Worm (Caenorhabditis elegans) whole organism, early embryonic: ENCODE data around the gene R07A4.4.

Experiments
- B0310.2 ChIP-seq: sonication (generic microtip); optimal IDR thresholded peaks from 2 replicates; lab custom pipeline; 2016; ENCODE audit warnings: mild to moderate bottlenecking, missing genetic modification characterization, missing compliant biosample characterization
- F13C5.2 ChIP-seq: sonication (generic microtip); optimal IDR thresholded peaks from 2 replicates; lab custom pipeline; 2017; ENCODE audit warnings: mild to moderate bottlenecking, missing genetic modification characterization, inconsistent platforms, missing compliant biosample characterization
- aly-1 ChIP-seq: sonication (generic microtip); optimal IDR thresholded peaks from 2 replicates; lab custom pipeline; 2016; ENCODE audit warnings: missing genetic modification characterization, missing compliant biosample characterization
- ama-1 ChIP-seq: fragments of 150-350 bp; optimal IDR thresholded peaks from 2 replicates; lab custom pipeline; 2014
- ceh-13 ChIP-seq: fragments of 200-800 bp; sonication (Bioruptor generic); optimal IDR thresholded peaks from 2 replicates; lab custom pipeline; 2018; ENCODE audit warnings: mild to moderate bottlenecking, missing genetic modification characterization, missing compliant biosample characterization
- ceh-36 ChIP-seq: sonication (generic microtip); optimal IDR thresholded peaks from 2 replicates; lab custom pipeline; 2016; ENCODE audit warnings: missing genetic modification characterization, inconsistent platforms, missing compliant biosample characterization
- ets-7 ChIP-seq: sonication (generic microtip); optimal IDR thresholded peaks from 2 replicates; lab custom pipeline; 2016; ENCODE audit warnings: missing genotype, missing genetic modification characterization, missing compliant biosample characterization
- flt-1 ChIP-seq: fragments of 200-800 bp; sonication (Bioruptor generic); IDR thresholded peaks from 2 replicates; pipeline ENCODE4 v1.3.6; 2022; ENCODE audit warnings: missing genetic modification characterization, missing compliant biosample characterization
- hmbx-1 ChIP-seq: sonication (generic microtip); optimal IDR thresholded peaks from 2 replicates; lab custom pipeline; 2016; ENCODE audit warnings: mild to moderate bottlenecking, missing genetic modification characterization, missing compliant biosample characterization
- hmg-4 ChIP-seq: fragments of 200-800 bp; sonication (Bioruptor generic); optimal IDR thresholded peaks from 2 replicates; lab custom pipeline; 2018; ENCODE audit warnings: mild to moderate bottlenecking, missing genetic modification characterization, missing compliant biosample characterization
- hnd-1 ChIP-seq: sonication (generic microtip); optimal IDR thresholded peaks from 2 replicates; lab custom pipeline; 2016; ENCODE audit warnings: missing genetic modification characterization, missing compliant biosample characterization
- pes-1 ChIP-seq: fragments of 200-800 bp; sonication (Bioruptor generic); IDR thresholded peaks from 2 replicates; pipeline ENCODE4 v1.3.6; 2022; ENCODE audit warnings: missing genetic modification reagents, missing genetic modification characterization, missing compliant biosample characterization
- scrt-1 ChIP-seq: fragments of 200-800 bp; sonication (Bioruptor generic); IDR thresholded peaks from 2 replicates; pipeline ENCODE4 v1.3.6; 2022; ENCODE audit warnings: missing genetic modification characterization, missing compliant biosample characterization
- sea-1 ChIP-seq: fragments of 200-800 bp; sonication (Bioruptor generic); conservative IDR thresholded peaks from 2 replicates; pipeline ENCODE4 v1.3.6; 2022; ENCODE audit warnings: missing genetic modification characterization, missing compliant biosample characterization
- tbx-11 ChIP-seq: fragments of 200-800 bp; sonication (Bioruptor generic); IDR thresholded peaks from 2 replicates; pipeline ENCODE4 v1.3.6; 2022; ENCODE audit warnings: missing genetic modification characterization, missing compliant biosample characterization
- tbx-37 ChIP-seq: fragments of 200-800 bp; sonication (Bioruptor generic); conservative IDR thresholded peaks from 2 replicates; pipeline ENCODE4 v1.3.6; 2022; ENCODE audit warnings: missing genetic modification reagents, missing genetic modification characterization, missing compliant biosample characterization
- tra-4 ChIP-seq: sonication (generic microtip); optimal IDR thresholded peaks from 2 replicates; lab custom pipeline; 2017; ENCODE audit warnings: missing genetic modification characterization, missing compliant biosample characterization

Gene R07A4.4

DNA sequence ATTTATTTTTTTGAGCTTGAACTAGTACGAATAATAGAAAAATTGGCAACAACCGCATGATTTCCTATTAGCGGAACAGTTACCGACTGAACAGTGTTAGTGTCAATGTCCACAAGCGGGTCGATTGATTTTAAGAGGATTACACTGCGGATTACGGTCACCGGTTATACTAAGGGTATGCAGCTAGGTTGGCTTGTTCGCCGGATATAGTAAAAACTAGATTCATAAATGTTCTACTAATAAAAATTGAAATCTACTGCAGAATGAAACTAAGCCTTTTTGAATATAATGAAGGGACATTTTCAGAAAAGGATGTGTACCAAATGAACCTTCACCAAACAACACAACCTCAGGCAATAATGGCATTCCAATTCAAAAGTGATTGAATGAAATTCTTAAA, at the start of gene R07A4.4:
Gene R07A4.4 (minus strand): TSS at position 101 of the 400 bp plus-strand sequence.
- TF ChIP-seq scrt-1, result no peak

- no peak for TF ChIP-seq hnd-1 (tag; lab: Kevin White, UChicago)
- no peak for TF ChIP-seq hmg-4 (GFP tag; lab: Kevin White, UChicago)
- no peak for TF ChIP-seq scrt-1
- no peak for TF ChIP-seq ceh-36 (tag; lab: Kevin White, UChicago)
- TF ChIP-seq tra-4 (tag; lab: Kevin White, UChicago), result no peak
- TF ChIP-seq aly-1, result no peak
- no peak for TF ChIP-seq F13C5.2 (tag; lab: Kevin White, UChicago)
- no peak for TF ChIP-seq sea-1 (GFP tag; lab: Robert Waterston, UW)
- TF ChIP-seq tbx-11 (GFP tag; lab: Robert Waterston, UW), result no peak
- no peak for TF ChIP-seq ets-7 (tag; lab: Kevin White, UChicago)
- no peak for TF ChIP-seq tbx-37 (GFP tag; lab: Robert Waterston, UW)
- no peak for TF ChIP-seq hmbx-1 (tag; lab: Kevin White, UChicago)
- TF ChIP-seq ceh-13 (GFP tag; lab: Kevin White, UChicago), result no peak
- TF ChIP-seq ama-1 (lab: Kevin White, UChicago), result no peak
- TF ChIP-seq B0310.2 (tag; lab: Kevin White, UChicago), result no peak
- no peak for TF ChIP-seq pes-1 (GFP tag; lab: Robert Waterston, UW)
- no peak for TF ChIP-seq flt-1 (GFP tag; lab: Robert Waterston, UW)
These were observed 46.9 kb upstream of the R07A4.4 start, which contains the start of gene F31B12.4 for ce11 chrX:10804441-10804840. Gene F31B12.4 (plus strand): TSS chrX:10804741.

- TF ChIP-seq tra-4 (tag; lab: Kevin White, UChicago), result no peak
- TF ChIP-seq ets-7 (tag; lab: Kevin White, UChicago), result no peak
- no peak for TF ChIP-seq hmg-4 (GFP tag; lab: Kevin White, UChicago)
- TF ChIP-seq ceh-13 (GFP tag; lab: Kevin White, UChicago), result no peak
- no peak for TF ChIP-seq hmbx-1 (tag; lab: Kevin White, UChicago)
- TF ChIP-seq flt-1 (GFP tag; lab: Robert Waterston, UW), result no peak
- TF ChIP-seq tbx-37 (GFP tag; lab: Robert Waterston, UW), result no peak
- TF ChIP-seq aly-1, result no peak
These were observed 37.1 kb upstream of the R07A4.4 start, which contains the start of gene T05A10.6 for ce11 chrX:10794647-10795046. Gene T05A10.6 (minus strand): TSS chrX:10794747.

DNA sequence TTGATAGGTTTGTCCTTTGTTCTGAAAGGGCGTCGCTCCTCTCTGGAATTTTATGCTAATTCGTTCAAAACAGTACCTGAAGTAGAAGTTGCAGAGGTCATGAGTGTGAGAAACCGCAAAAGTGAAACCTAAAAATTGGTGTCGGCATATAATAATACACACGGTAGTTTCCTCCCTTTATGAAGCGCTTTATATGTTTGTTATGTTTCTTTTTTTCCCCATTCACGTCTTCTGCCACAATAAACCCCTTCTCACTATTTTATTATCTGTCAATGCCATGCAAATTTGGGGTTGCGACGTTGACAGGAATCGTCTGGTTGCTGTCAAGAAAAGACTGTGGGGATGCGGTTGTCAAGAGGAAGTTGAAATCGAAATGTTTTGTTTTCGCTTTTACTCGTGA, 34.9 kb upstream of the R07A4.4 start, which contains the start of gene vap-2:
Gene vap-2 (minus strand): TSS at position 101 of the 400 bp plus-strand sequence.
- no peak for TF ChIP-seq hmbx-1 (tag; lab: Kevin White, UChicago)
- TF ChIP-seq sea-1 (GFP tag; lab: Robert Waterston, UW), result no peak
- no peak for TF ChIP-seq ets-7 (tag; lab: Kevin White, UChicago)
- TF ChIP-seq ama-1 (lab: Kevin White, UChicago), result no peak
- no peak for TF ChIP-seq ceh-36 (tag; lab: Kevin White, UChicago)
- no peak for TF ChIP-seq hnd-1 (tag; lab: Kevin White, UChicago)
- TF ChIP-seq scrt-1, result no peak
- TF ChIP-seq F13C5.2 (tag; lab: Kevin White, UChicago), result no peak
- TF ChIP-seq tra-4 (tag; lab: Kevin White, UChicago), result no peak

DNA sequence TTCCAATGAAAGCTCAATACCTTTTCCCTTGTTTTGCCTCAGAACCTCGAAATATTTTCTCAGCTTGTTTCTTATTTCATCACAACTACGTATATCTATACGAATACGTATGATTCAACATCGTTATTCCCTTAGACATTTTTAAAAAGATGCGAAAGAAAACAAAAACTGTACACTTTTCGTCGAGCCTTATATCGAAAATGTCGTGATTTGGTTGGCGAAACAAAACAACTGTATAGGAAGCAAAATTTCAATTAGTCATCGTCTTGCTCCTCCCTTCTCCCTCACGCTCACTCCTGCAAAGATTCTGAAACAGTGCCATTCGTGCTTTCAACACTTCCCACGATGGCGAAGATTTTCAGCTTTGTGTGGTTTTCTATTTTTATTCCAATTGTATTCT, 29.7 kb upstream of the R07A4.4 start, which contains the start of gene ttr-14:
Gene ttr-14 (plus strand): TSS at position 301 of the 400 bp plus-strand sequence.
- TF ChIP-seq hmbx-1 (tag; lab: Kevin White, UChicago) (no peak), ceh-36 (tag; lab: Kevin White, UChicago) (no peak), tbx-11 (GFP tag; lab: Robert Waterston, UW) (no peak), aly-1 (no peak), ceh-13 (GFP tag; lab: Kevin White, UChicago) (no peak), hmg-4 (GFP tag; lab: Kevin White, UChicago) (no peak), pes-1 (GFP tag; lab: Robert Waterston, UW) (no peak), flt-1 (GFP tag; lab: Robert Waterston, UW) (no peak), B0310.2 (tag; lab: Kevin White, UChicago) (no peak), scrt-1 (no peak), hnd-1 (tag; lab: Kevin White, UChicago) (no peak), ets-7 (tag; lab: Kevin White, UChicago) (no peak), F13C5.2 (tag; lab: Kevin White, UChicago) (no peak), tra-4 (tag; lab: Kevin White, UChicago) (no peak), tbx-37 (GFP tag; lab: Robert Waterston, UW) (no peak), sea-1 (GFP tag; lab: Robert Waterston, UW) (no peak)

DNA sequence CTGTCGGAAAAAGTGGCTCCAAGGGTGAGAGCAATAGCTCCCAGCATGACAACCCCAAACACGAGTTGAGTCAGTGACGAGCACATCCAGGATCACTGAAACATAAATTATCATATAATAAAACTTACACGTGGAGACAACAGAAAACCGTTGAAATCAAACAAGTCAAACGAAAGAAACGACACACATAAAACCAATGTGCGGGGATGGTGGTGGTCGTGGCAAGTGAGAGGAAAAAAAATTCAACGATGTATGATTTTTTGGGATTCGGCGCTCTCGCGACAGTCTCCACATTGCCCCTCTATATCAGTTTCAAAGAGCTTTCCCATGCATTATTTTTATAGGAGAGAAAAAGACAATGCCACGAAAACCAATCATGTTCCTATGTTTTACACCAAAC, 26.3 kb upstream of the R07A4.4 start, which contains the start of gene clc-4:
Gene clc-4 (minus strand): TSS at position 101 of the 400 bp plus-strand sequence.
- no peak for TF ChIP-seq tbx-11 (GFP tag; lab: Robert Waterston, UW)
- no peak for TF ChIP-seq scrt-1
- no peak for TF ChIP-seq ceh-13 (GFP tag; lab: Kevin White, UChicago)
- TF ChIP-seq hmbx-1 (tag; lab: Kevin White, UChicago), result no peak
- TF ChIP-seq hnd-1 (tag; lab: Kevin White, UChicago), result no peak
- TF ChIP-seq tra-4 (tag; lab: Kevin White, UChicago), result no peak
- no peak for TF ChIP-seq ceh-36 (tag; lab: Kevin White, UChicago)
- TF ChIP-seq tbx-37 (GFP tag; lab: Robert Waterston, UW), result no peak
- TF ChIP-seq B0310.2 (tag; lab: Kevin White, UChicago), result no peak
- no peak for TF ChIP-seq ama-1 (lab: Kevin White, UChicago)
- TF ChIP-seq F13C5.2 (tag; lab: Kevin White, UChicago), result no peak
- TF ChIP-seq pes-1 (GFP tag; lab: Robert Waterston, UW), result no peak
- no peak for TF ChIP-seq ets-7 (tag; lab: Kevin White, UChicago)
- no peak for TF ChIP-seq hmg-4 (GFP tag; lab: Kevin White, UChicago)
- no peak for TF ChIP-seq sea-1 (GFP tag; lab: Robert Waterston, UW)
- no peak for TF ChIP-seq aly-1
- no peak for TF ChIP-seq flt-1 (GFP tag; lab: Robert Waterston, UW)
